Worm (Caenorhabditis elegans) whole organism, L2 larva: ENCODE measurements around the gene Y22D7AL.6.

Experiments used
- F13H6.1 ChIP-seq: sonication (generic microtip); optimal IDR thresholded peaks from 2 replicates; lab custom pipeline; 2016; ENCODE audit warnings: missing genetic modification characterization, missing compliant biosample characterization
- R02D3.7 ChIP-seq: fragments of 150-350 bp; optimal IDR thresholded peaks from 2 replicates; lab custom pipeline; 2014; ENCODE audit warnings: missing biosample characterization, missing genetic modification characterization
- ama-1 ChIP-seq: fragments of 150-350 bp; optimal IDR thresholded peaks from 2 replicates; lab custom pipeline; 2018; ENCODE audit warnings: inconsistent platforms
- elt-3 ChIP-seq: sonication (generic microtip); optimal IDR thresholded peaks from 2 replicates; lab custom pipeline; 2017; ENCODE audit warnings: missing biosample characterization, missing genetic modification characterization
- fos-1 ChIP-seq: fragments of 150-350 bp; optimal IDR thresholded peaks from 2 replicates; lab custom pipeline; 2014; ENCODE audit warnings: missing biosample characterization, missing genetic modification characterization
- lin-39 ChIP-seq: fragments of 150-350 bp; optimal IDR thresholded peaks from 2 replicates; lab custom pipeline; 2014; ENCODE audit warnings: missing biosample characterization, missing genetic modification reagents, missing genetic modification characterization
- nhr-10 ChIP-seq: sonication (generic microtip); optimal IDR thresholded peaks from 2 replicates; lab custom pipeline; 2017; ENCODE audit warnings: missing biosample characterization, missing genetic modification characterization
- nhr-12 ChIP-seq: fragments of 150-350 bp; optimal IDR thresholded peaks from 2 replicates; lab custom pipeline; 2014; ENCODE audit warnings: missing biosample characterization, missing genetic modification characterization
- nhr-237 ChIP-seq: fragments of 150-350 bp; optimal IDR thresholded peaks from 2 replicates; lab custom pipeline; 2014; ENCODE audit warnings: missing biosample characterization, missing genetic modification characterization
- snpc-4 ChIP-seq: fragments of 150-350 bp; optimal IDR thresholded peaks from 2 replicates; lab custom pipeline; 2014; ENCODE audit warnings: missing biosample characterization, missing genetic modification characterization
- unc-62 ChIP-seq: fragments of 150-350 bp; optimal IDR thresholded peaks from 2 replicates; lab custom pipeline; 2014; ENCODE audit warnings: missing biosample characterization, missing genetic modification reagents, missing genetic modification characterization
- ztf-1 ChIP-seq: fragments of 200-800 bp; sonication (Bioruptor generic); conservative IDR thresholded peaks from 2 replicates; pipeline ENCODE4 v1.3.6; 2022; ENCODE audit warnings: missing genetic modification characterization, missing compliant biosample characterization

- TF ChIP-seq elt-3 (no peak), ama-1 (lab: Kevin White, UChicago) (no peak), unc-62 (GFP tag; lab: Kevin White, UChicago) (no peak), ztf-1 (no peak), fos-1 (tag; lab: Kevin White, UChicago) (no peak), nhr-237 (tag; lab: Kevin White, UChicago) (no peak), nhr-10 (tag; lab: Kevin White, UChicago) (no peak), F13H6.1 (tag; lab: Kevin White, UChicago) (no peak), lin-39 (tag; lab: Kevin White, UChicago) (no peak), R02D3.7 (no peak), snpc-4 (tag; lab: Kevin White, UChicago) (no peak), nhr-12 (tag; lab: Kevin White, UChicago) (no peak)
Observed at ce11 chrIII:1652181-1652580, 47.5 kb downstream of the Y22D7AL.6 start, which contains the start of gene Y22D7AL.1.
